Worm (Caenorhabditis elegans) whole organism, L2 larva: Measurements from ENCODE around the gene best-20.

Experiments
- ama-1 ChIP-seq: fragments of 150-350 bp; optimal IDR thresholded peaks from 2 replicates; lab custom pipeline; 2018; ENCODE audit warnings: inconsistent platforms
- blmp-1 ChIP-seq: sonication (generic microtip); optimal IDR thresholded peaks from 2 replicates; lab custom pipeline; 2017; ENCODE audit warnings: missing genetic modification characterization, mild to moderate bottlenecking, missing compliant biosample characterization, antibody characterized with exemption, moderate library complexity; ENCODE audit not compliant: insufficient read depth
- gmeb-1 ChIP-seq: fragments of 150-350 bp; optimal IDR thresholded peaks from 2 replicates; lab custom pipeline; 2014; ENCODE audit warnings: missing biosample characterization, missing genetic modification characterization
- lin-11 ChIP-seq: fragments of 150-350 bp; sonication (generic microtip); optimal IDR thresholded peaks from 2 replicates; lab custom pipeline; 2014; ENCODE audit warnings: missing biosample characterization, missing genetic modification characterization, inconsistent platforms, mixed read lengths
- mbf-1 ChIP-seq: sonication (generic microtip); optimal IDR thresholded peaks from 2 replicates; lab custom pipeline; 2017; ENCODE audit warnings: missing biosample characterization, missing genetic modification characterization
- mdl-1 ChIP-seq, 2 experiments: fragments of 150-350 bp in 1 of 2; sonication (generic microtip) in 1 of 2; optimal IDR thresholded peaks; 2 replicates each; lab custom pipeline; 2017; ENCODE audit warnings: missing biosample characterization in 2 of 2, missing genetic modification characterization in 2 of 2
- nhr-11 ChIP-seq: fragments of 150-350 bp; optimal IDR thresholded peaks from 2 replicates; lab custom pipeline; 2014; ENCODE audit warnings: missing biosample characterization, missing genetic modification characterization
- nhr-6 ChIP-seq: fragments of 150-350 bp; optimal IDR thresholded peaks from 2 replicates; lab custom pipeline; 2014; ENCODE audit warnings: missing biosample characterization, missing genetic modification characterization
- sma-9 ChIP-seq, 2 experiments: fragments of 150-350 bp in 1 of 2; sonication (generic microtip) in 1 of 2; optimal IDR thresholded peaks; 2 replicates each; lab custom pipeline; 2014 to 2016; ENCODE audit warnings: missing genetic modification characterization in 2 of 2, mild to moderate bottlenecking in 1 of 2, missing biosample characterization in 1 of 2, missing compliant biosample characterization in 1 of 2, missing genetic modification reagents in 1 of 2, moderate library complexity in 1 of 2
- unc-55 ChIP-seq: fragments of 150-350 bp; sonication (generic microtip); optimal IDR thresholded peaks from 3 replicates; lab custom pipeline; 2014; ENCODE audit warnings: missing biosample characterization, missing genetic modification reagents, missing genetic modification characterization
- unc-62 ChIP-seq: fragments of 150-350 bp; optimal IDR thresholded peaks from 2 replicates; lab custom pipeline; 2014; ENCODE audit warnings: missing biosample characterization, missing genetic modification reagents, missing genetic modification characterization
- ztf-4 ChIP-seq: fragments of 150-350 bp; optimal IDR thresholded peaks from 2 replicates; lab custom pipeline; 2014; ENCODE audit warnings: missing biosample characterization, missing genetic modification characterization

DNA sequence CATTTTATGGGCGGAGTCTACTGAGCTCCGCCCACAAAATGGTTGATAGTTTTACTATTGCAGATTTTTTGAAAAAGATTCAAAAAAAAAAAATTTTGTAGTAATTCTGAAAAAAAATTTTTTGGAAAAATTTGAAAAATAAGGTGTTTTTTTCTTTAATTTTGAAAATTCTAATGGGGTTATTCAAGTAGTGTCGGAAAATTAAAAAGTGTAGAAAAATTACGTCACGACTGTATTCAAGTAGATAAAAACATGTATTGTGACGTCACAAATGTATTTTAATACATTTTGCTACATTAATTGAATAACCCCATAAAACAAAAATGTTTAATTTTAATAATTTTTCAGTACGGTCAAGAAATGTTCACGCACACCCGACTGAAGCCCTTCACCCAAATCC, 22.7 kb upstream of the best-20 start:
- TF ChIP-seq nhr-6 (tag; lab: Kevin White, UChicago) (no peak), mdl-1 (tag; optimal IDR thresholded peaks at IDR 0.05; lab: Kevin White, UChicago) (no peak), unc-62 (no peak), ztf-4 (tag; lab: Kevin White, UChicago) (no peak), gmeb-1 (tag; lab: Kevin White, UChicago) (no peak), ama-1 (lab: Kevin White, UChicago) (no peak), sma-9 (GFP tag; optimal IDR thresholded peaks at IDR 0.05; lab: Kevin White, UChicago) (no peak), sma-9 (tag; optimal IDR thresholded peaks at IDR 0.05; lab: Kevin White, UChicago) (no peak), nhr-11 (tag; lab: Kevin White, UChicago) (no peak), mbf-1 (no peak), blmp-1 (tag; lab: Kevin White, UChicago) (no peak), lin-11 (no peak), unc-55 (no peak)
